Worm (Caenorhabditis elegans) whole organism, midembryonic: ENCODE results near the gene R12B2.7.

ENCODE experiments used
- T22C8.4 ChIP-seq: fragments of 200-800 bp; sonication (Bioruptor generic); IDR thresholded peaks from 2 replicates; pipeline ENCODE4 v1.3.6; 2022; ENCODE audit warnings: missing genetic modification characterization, missing compliant biosample characterization
- flt-1 ChIP-seq: fragments of 200-800 bp; sonication (Bioruptor generic); IDR thresholded peaks from 2 replicates; pipeline ENCODE4 v1.3.6; 2022; ENCODE audit warnings: missing genetic modification characterization, missing compliant biosample characterization
- klf-2 ChIP-seq: fragments of 200-800 bp; sonication (Bioruptor generic); conservative IDR thresholded peaks from 2 replicates; pipeline ENCODE4 v1.3.6; 2022; ENCODE audit warnings: missing genetic modification reagents, missing genetic modification characterization, missing compliant biosample characterization
- med-1 ChIP-seq: sonication (generic microtip); optimal IDR thresholded peaks from 2 replicates; lab custom pipeline; 2017; ENCODE audit warnings: missing genetic modification characterization, mild to moderate bottlenecking, missing compliant biosample characterization, antibody characterized with exemption, missing genetic modification reagents; ENCODE audit not compliant: insufficient read depth
- ztf-23 ChIP-seq: fragments of 200-800 bp; sonication (Bioruptor generic); IDR thresholded peaks from 2 replicates; pipeline ENCODE4 v1.3.6; 2022; ENCODE audit warnings: missing genetic modification reagents, missing genetic modification characterization, missing compliant biosample characterization
- ztf-29 ChIP-seq: fragments of 200-800 bp; sonication (Bioruptor generic); IDR thresholded peaks from 2 replicates; pipeline ENCODE4 v1.3.6; 2022; ENCODE audit warnings: missing genetic modification reagents, missing genetic modification characterization, missing compliant biosample characterization

- no peak for TF ChIP-seq ztf-23 (GFP tag; lab: Robert Waterston, UW)
- no peak for TF ChIP-seq T22C8.4 (GFP tag; lab: Robert Waterston, UW)
- TF ChIP-seq flt-1 = no peak
- no peak for TF ChIP-seq ztf-29 (GFP tag; lab: Robert Waterston, UW)
- no peak for TF ChIP-seq klf-2 (GFP tag; lab: Robert Waterston, UW)
- no peak for TF ChIP-seq med-1
Measured at ce11 chrIII:5832442-5832841, 17.6 kb downstream of the R12B2.7 start.
